Worm (Caenorhabditis elegans): Measurements from ENCODE around the gene Y116A8A.4.

DNA sequence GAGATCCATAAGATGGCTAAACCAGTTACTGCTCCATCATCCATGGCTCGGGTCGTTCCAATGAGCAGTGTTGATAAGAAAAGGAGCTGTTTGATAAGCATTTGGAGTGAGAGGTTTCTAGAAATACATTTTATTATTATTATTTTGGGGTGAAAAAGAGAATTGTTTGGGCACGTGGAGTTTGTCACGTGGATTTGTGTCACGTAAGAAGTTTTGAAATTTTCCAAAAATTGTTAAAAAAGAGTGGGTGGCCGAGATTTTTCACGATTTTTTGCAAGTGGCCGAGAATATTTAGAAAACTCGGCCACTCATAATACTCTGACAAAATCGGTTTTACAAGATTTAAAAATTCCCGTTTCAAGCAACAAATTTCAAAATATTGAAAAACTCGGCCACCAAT is 46.3 kb downstream of the Y116A8A.4 start, which contains the start of gene T06A10.106:
- no peak for TF ChIP-seq tbx-37 (GFP tag; conservative IDR thresholded peaks at IDR 0.05)
- TF ChIP-seq ama-1 (optimal IDR thresholded peaks at IDR 0.05): no peak
- TF ChIP-seq scrt-1 (GFP tag; IDR thresholded peaks at IDR 0.05): no peak
- TF ChIP-seq hmbx-1 (tag; optimal IDR thresholded peaks at IDR 0.05): no peak
- no peak for TF ChIP-seq ceh-13 (GFP tag; optimal IDR thresholded peaks at IDR 0.05)
- TF ChIP-seq tra-4 (tag; optimal IDR thresholded peaks at IDR 0.05): no peak
- TF ChIP-seq aly-1 (tag; optimal IDR thresholded peaks at IDR 0.05): no peak
- no peak for TF ChIP-seq pes-1 (GFP tag; IDR thresholded peaks at IDR 0.05)
- TF ChIP-seq tbx-11 (GFP tag; IDR thresholded peaks at IDR 0.05): no peak
- no peak for TF ChIP-seq F13C5.2 (tag; optimal IDR thresholded peaks at IDR 0.05)
